Worm (Caenorhabditis elegans) whole organism, L1 larva: Measurements from ENCODE around the gene prx-19.
"Not testable (repeated sequence)": the region's sequence is repeated elsewhere in the genome, so short reads cannot be mapped to it uniquely, and the experiment has no call there.

ENCODE experiments used
- blmp-1 ChIP-seq: fragments of 150-350 bp; optimal IDR thresholded peaks from 2 replicates; lab custom pipeline; 2014; ENCODE audit warnings: missing biosample characterization, missing genetic modification characterization
- mdl-1 ChIP-seq, 2 experiments: fragments of 150-350 bp; optimal IDR thresholded peaks; 2 replicates each; lab custom pipeline; 2014 to 2017; ENCODE audit warnings: missing biosample characterization in 2 of 2, missing genetic modification characterization in 2 of 2, inconsistent platforms in 1 of 2
- nhr-237 ChIP-seq: fragments of 150-350 bp; optimal IDR thresholded peaks from 2 replicates; lab custom pipeline; 2014; ENCODE audit warnings: missing biosample characterization, missing genetic modification characterization
- tlp-1 ChIP-seq: fragments of 150-350 bp; optimal IDR thresholded peaks from 2 replicates; lab custom pipeline; 2014; ENCODE audit warnings: missing biosample characterization, missing genetic modification characterization

DNA sequence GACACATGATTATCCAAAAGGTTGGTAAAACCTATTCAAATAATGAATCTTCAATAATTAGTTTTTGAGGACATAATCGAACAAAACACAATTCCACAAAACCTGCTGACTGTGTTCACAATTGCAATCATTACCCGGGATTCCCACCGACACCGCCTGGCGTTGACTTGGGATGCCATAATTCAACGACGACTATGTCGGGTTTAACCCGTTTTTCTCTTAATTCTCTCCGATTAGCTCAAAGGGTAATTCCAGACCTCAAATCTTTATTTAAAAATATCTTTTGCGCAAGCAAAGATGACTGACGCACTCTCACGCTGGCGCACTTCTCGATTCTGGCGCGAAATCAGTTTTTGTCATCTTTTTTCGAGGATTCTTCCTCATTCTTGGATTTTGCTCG, 43.3 kb upstream of the prx-19 start:
- not testable (repeated sequence) for TF ChIP-seq blmp-1 (tag; lab: Kevin White, UChicago); nhr-237 (tag; lab: Kevin White, UChicago); tlp-1 (tag; lab: Kevin White, UChicago); mdl-1 (tag; optimal IDR thresholded peaks at IDR 0.05; lab: Kevin White, UChicago)
